Fruit fly (Drosophila melanogaster) whole organism, adult: ENCODE data around the gene CG14053.

Source experiments
- CG11617 ChIP-seq: fragments of 200-800 bp; sonication (Bioruptor generic); optimal IDR thresholded peaks from 2 replicates; lab custom pipeline; 2017; ENCODE audit warnings: mild to moderate bottlenecking, missing biosample characterization, missing genetic modification reagents, missing genetic modification characterization
- CG12768 ChIP-seq: fragments of 200-800 bp; sonication (Bioruptor generic); optimal IDR thresholded peaks from 2 replicates; lab custom pipeline; 2017; ENCODE audit warnings: missing biosample characterization, missing genetic modification characterization, mild to moderate bottlenecking, moderate library complexity, missing genetic modification reagents
- CG14711 ChIP-seq: fragments of 200-800 bp; sonication (Bioruptor generic); optimal IDR thresholded peaks from 2 replicates; lab custom pipeline; 2018; ENCODE audit warnings: missing biosample characterization, mild to moderate bottlenecking, missing genetic modification characterization, moderate library complexity
- CG1620 ChIP-seq: fragments of 200-800 bp; sonication (Bioruptor generic); optimal IDR thresholded peaks from 2 replicates; lab custom pipeline; 2016; ENCODE audit warnings: missing biosample characterization, missing genetic modification characterization
- CG33017 ChIP-seq: fragments of 200-800 bp; sonication (Bioruptor generic); optimal IDR thresholded peaks from 2 replicates; lab custom pipeline; 2018; ENCODE audit warnings: missing biosample characterization, mild to moderate bottlenecking, missing genetic modification characterization, moderate library complexity
- CG5204 ChIP-seq: fragments of 200-800 bp; sonication (Bioruptor generic); optimal IDR thresholded peaks from 2 replicates; lab custom pipeline; 2016; ENCODE audit warnings: missing biosample characterization, missing genetic modification characterization
- CG7045 ChIP-seq: fragments of 200-800 bp; sonication (Bioruptor generic); optimal IDR thresholded peaks from 2 replicates; lab custom pipeline; 2017; ENCODE audit warnings: missing biosample characterization, mild to moderate bottlenecking, missing genetic modification characterization
- CG7101 ChIP-seq: fragments of 200-800 bp; sonication (Bioruptor generic); optimal IDR thresholded peaks from 2 replicates; lab custom pipeline; 2018; ENCODE audit warnings: missing biosample characterization, mild to moderate bottlenecking, missing genetic modification characterization, moderate library complexity
- Clk ChIP-seq: fragments of 200-800 bp; sonication (Bioruptor generic); optimal IDR thresholded peaks from 2 replicates; lab custom pipeline; 2017; ENCODE audit warnings: missing biosample characterization, missing genetic modification characterization
- Crg-1 ChIP-seq: fragments of 200-800 bp; sonication (Bioruptor generic); optimal IDR thresholded peaks from 2 replicates; lab custom pipeline; 2016; ENCODE audit warnings: missing biosample characterization, missing genetic modification characterization
- Hr96 ChIP-seq: fragments of 200-800 bp; sonication (Bioruptor generic); optimal IDR thresholded peaks from 2 replicates; lab custom pipeline; 2016; ENCODE audit warnings: missing biosample characterization, missing genetic modification characterization
- Mnt ChIP-seq: fragments of 200-800 bp; sonication (Bioruptor generic); optimal IDR thresholded peaks from 2 replicates; lab custom pipeline; 2016; ENCODE audit warnings: missing biosample characterization, mild to moderate bottlenecking, missing genetic modification characterization
- bab1 ChIP-seq: fragments of 200-800 bp; sonication (Bioruptor generic); optimal IDR thresholded peaks from 3 replicates; lab custom pipeline; 2019; ENCODE audit warnings: missing biosample characterization, mild to moderate bottlenecking, missing genetic modification characterization, moderate library complexity
- cic ChIP-seq: fragments of 200-800 bp; sonication (Bioruptor generic); optimal IDR thresholded peaks from 2 replicates; lab custom pipeline; 2017; ENCODE audit warnings: missing biosample characterization, mild to moderate bottlenecking, missing genetic modification characterization, moderate library complexity
- cnc ChIP-seq, 2 experiments: fragments of >200 bp; optimal IDR thresholded peaks; 2 replicates each; lab custom pipeline; 2017
- kay ChIP-seq: fragments of 200-800 bp; sonication (Bioruptor generic); peaks from one replicate; lab custom pipeline; 2016; ENCODE audit warnings: missing biosample characterization, missing genetic modification characterization, borderline replicate concordance
- ovo ChIP-seq: fragments of 200-800 bp; sonication (Bioruptor generic); optimal IDR thresholded peaks from 2 replicates; lab custom pipeline; 2016; ENCODE audit warnings: missing biosample characterization, missing genetic modification characterization
- pad ChIP-seq: fragments of 200-800 bp; sonication (Bioruptor generic); optimal IDR thresholded peaks from 3 replicates; lab custom pipeline; 2017; ENCODE audit warnings: missing biosample characterization, missing genetic modification characterization, mild to moderate bottlenecking, moderate library complexity, missing genetic modification reagents
- tj ChIP-seq: fragments of 200-800 bp; sonication (Bioruptor generic); optimal IDR thresholded peaks from 3 replicates; lab custom pipeline; 2017; ENCODE audit warnings: missing biosample characterization, mild to moderate bottlenecking, missing genetic modification characterization, moderate library complexity
- toe ChIP-seq: fragments of 200-800 bp; sonication (Bioruptor generic); optimal IDR thresholded peaks from 2 replicates; lab custom pipeline; 2016; ENCODE audit warnings: missing biosample characterization, missing genetic modification characterization

The CG14053 gene

dm6 chrX:2208641-2209241 lies 15.0 kb upstream of the CG14053 start:
- TF ChIP-seq cnc (optimal IDR thresholded peaks at IDR 0.05; lab: Kevin White, UChicago) (no peak), Clk (GFP tag; lab: Kevin White, UChicago) (no peak), pad (no peak), CG7101 (tag; lab: Kevin White, UChicago) (no peak), CG5204 (no peak), CG12768 (GFP tag; lab: Kevin White, UChicago) (no peak), CG14711 (tag; lab: Kevin White, UChicago) (no peak), CG1620 (GFP tag; lab: Kevin White, UChicago) (no peak)

DNA sequence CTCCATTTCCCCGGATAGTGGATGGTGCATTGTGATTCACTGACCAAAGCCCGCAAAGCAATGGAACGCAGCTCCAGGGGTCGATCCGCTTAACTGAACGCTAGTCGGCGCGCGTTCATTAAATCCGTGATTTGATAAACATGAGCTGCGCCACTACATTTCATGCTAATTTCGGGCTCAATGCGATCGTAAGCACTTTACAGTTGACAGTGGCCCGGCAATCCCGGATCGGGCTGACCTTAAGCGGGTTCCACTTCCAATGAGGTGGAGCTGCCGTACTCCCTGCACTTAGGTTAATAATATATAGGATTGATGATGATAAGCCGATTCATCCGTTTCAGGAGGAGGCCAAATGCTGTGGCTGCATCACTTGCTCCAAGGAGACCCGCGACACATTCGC lies 10.1 kb upstream of the CG14053 start, which contains the start of gene FarO:
Gene FarO (minus strand): TSS at position 101 of the 400 bp plus-strand sequence.
- TF ChIP-seq Mnt (GFP tag; lab: Kevin White, UChicago) (no peak), tj (GFP tag; lab: Kevin White, UChicago) (no peak), CG14711 (tag; lab: Kevin White, UChicago) (no peak), Crg-1 (no peak), CG7045 (GFP tag; lab: Kevin White, UChicago) (no peak), CG11617 (no peak), kay (GFP tag; lab: Kevin White, UChicago) (no peak), CG33017 (tag; lab: Kevin White, UChicago) (no peak), CG1620 (GFP tag; lab: Kevin White, UChicago) (no peak), CG7101 (tag; lab: Kevin White, UChicago) (no peak), CG12768 (GFP tag; lab: Kevin White, UChicago) (no peak), cnc (optimal IDR thresholded peaks at IDR 0.05; lab: Kevin White, UChicago) (no peak), toe (GFP tag; lab: Kevin White, UChicago) (no peak)

- TF ChIP-seq CG12768 (GFP tag; lab: Kevin White, UChicago) = peak; percentile 6
- peak; percentile 53 for TF ChIP-seq cic (GFP tag; lab: Kevin White, UChicago)
- TF ChIP-seq pad = peak; percentile 10
- no peak for TF ChIP-seq bab1 (GFP tag; lab: Kevin White, UChicago)
- no peak for TF ChIP-seq ovo (GFP tag; lab: Kevin White, UChicago)
- peak; percentile 14 for TF ChIP-seq Mnt (GFP tag; lab: Kevin White, UChicago)
- no peak for TF ChIP-seq Hr96
These were observed 5.6 kb upstream of the CG14053 start for dm6 chrX:2199303-2199702.

DNA sequence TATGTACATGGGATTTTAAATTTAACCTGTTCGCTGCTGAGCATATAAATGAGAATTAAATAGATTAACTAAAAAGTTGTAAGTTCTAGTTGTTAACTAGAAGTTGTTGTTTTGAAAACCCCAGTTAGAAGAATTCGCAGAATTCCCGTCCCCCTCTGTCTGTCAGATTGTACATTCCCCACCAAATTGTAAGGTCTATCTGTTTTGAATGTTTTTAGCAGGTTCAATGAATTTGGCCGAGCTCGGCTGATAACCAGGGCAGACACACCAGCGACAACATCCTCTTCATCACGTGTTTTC lies 4.5 kb upstream of the CG14053 start:
- TF ChIP-seq Clk (GFP tag; lab: Kevin White, UChicago) (no peak), kay (GFP tag; lab: Kevin White, UChicago) (no peak), tj (GFP tag; lab: Kevin White, UChicago) (no peak), cic (GFP tag; lab: Kevin White, UChicago) (no peak), Mnt (GFP tag; lab: Kevin White, UChicago) (no peak), bab1 (GFP tag; lab: Kevin White, UChicago) (no peak)

dm6 chrX:2197414-2198271 lies 3.9 kb upstream of the CG14053 start:
- TF ChIP-seq CG1620 (GFP tag; lab: Kevin White, UChicago) (no peak), Clk (GFP tag; lab: Kevin White, UChicago) (no peak), pad (no peak), toe (GFP tag; lab: Kevin White, UChicago) (no peak), ovo (GFP tag; lab: Kevin White, UChicago) (no peak), CG14711 (tag; lab: Kevin White, UChicago) (no peak), CG7101 (tag; lab: Kevin White, UChicago) (no peak), Hr96 (no peak), kay (GFP tag; lab: Kevin White, UChicago) (no peak), bab1 (GFP tag; lab: Kevin White, UChicago) (no peak), cic (GFP tag; lab: Kevin White, UChicago) (no peak), CG12768 (GFP tag; lab: Kevin White, UChicago) (no peak)

DNA sequence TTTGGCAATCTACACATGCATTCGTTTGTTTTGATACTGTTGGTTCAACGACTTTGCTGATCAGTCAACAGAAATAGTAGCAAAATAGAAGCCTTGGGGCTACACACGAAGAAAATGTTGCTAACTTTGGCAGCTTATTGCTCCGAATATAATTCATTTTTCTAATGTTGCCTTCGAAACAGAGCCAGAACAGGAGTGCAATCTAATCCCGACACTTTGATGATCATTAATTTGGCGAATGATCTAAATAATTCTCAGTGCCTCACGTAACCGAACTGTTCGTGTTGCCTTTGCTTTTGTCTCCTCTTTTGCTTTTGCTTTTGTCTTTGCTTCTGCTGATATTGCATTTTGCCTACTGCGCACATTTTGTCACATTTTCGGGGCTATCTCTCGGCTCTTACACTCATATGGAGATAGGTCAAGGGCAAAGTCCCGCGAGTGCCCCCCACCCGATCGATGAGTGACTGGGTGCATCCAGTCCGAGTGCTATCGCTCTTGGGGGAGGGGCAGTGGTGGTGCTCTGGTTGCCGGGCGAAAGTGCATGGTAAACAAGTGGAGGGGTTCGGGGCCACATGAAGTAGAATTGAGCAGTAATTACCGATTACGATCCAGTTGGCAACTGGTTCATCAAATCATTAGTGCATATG lies 2.5 kb upstream of the CG14053 start:
- TF ChIP-seq CG1620 (GFP tag; lab: Kevin White, UChicago) (no peak), kay (GFP tag; lab: Kevin White, UChicago) (no peak), Crg-1 (no peak), cnc (optimal IDR thresholded peaks at IDR 0.05; lab: Kevin White, UChicago) (no peak), pad (peak; percentile 27), Mnt (GFP tag; lab: Kevin White, UChicago) (no peak), CG5204 (no peak), ovo (GFP tag; lab: Kevin White, UChicago) (no peak), CG7101 (tag; lab: Kevin White, UChicago) (peak; percentile 71), CG14711 (tag; lab: Kevin White, UChicago) (peak; percentile 71), tj (GFP tag; lab: Kevin White, UChicago) (peak; percentile 90), CG7045 (GFP tag; lab: Kevin White, UChicago) (no peak), cic (GFP tag; lab: Kevin White, UChicago) (no peak), Clk (GFP tag; lab: Kevin White, UChicago) (no peak), bab1 (GFP tag; lab: Kevin White, UChicago) (peak; percentile 90), Hr96 (peak; percentile 41), CG12768 (GFP tag; lab: Kevin White, UChicago) (no peak), CG33017 (tag; lab: Kevin White, UChicago) (no peak), toe (GFP tag; lab: Kevin White, UChicago) (no peak), CG11617 (peak; percentile 25)
